Worm (Caenorhabditis elegans) whole organism, young adult: Measurements from ENCODE around the gene nrf-6.

Experiments used
- C17E4.6 ChIP-seq: fragments of 200-800 bp; sonication (Bioruptor generic); IDR thresholded peaks from 2 replicates; pipeline ENCODE4 v1.3.6; 2022; ENCODE audit warnings: missing genetic modification reagents, missing genetic modification characterization, missing compliant biosample characterization
- F33H1.4 ChIP-seq: fragments of 200-800 bp; sonication (Bioruptor generic); IDR thresholded peaks from 2 replicates; pipeline ENCODE4 v1.3.6; 2022; ENCODE audit warnings: missing genetic modification reagents, missing genetic modification characterization, missing compliant biosample characterization
- K11D2.4 ChIP-seq: fragments of 200-800 bp; sonication (Bioruptor generic); IDR thresholded peaks from 2 replicates; pipeline ENCODE4 v1.3.6; 2022; ENCODE audit warnings: missing genetic modification reagents, missing genetic modification characterization, missing compliant biosample characterization
- dpl-1 ChIP-seq: fragments of 150-350 bp; optimal IDR thresholded peaks from 2 replicates; lab custom pipeline; 2014; ENCODE audit warnings: missing biosample characterization, missing genetic modification reagents, missing genetic modification characterization
- gei-17 ChIP-seq: fragments of 200-800 bp; sonication (Bioruptor generic); optimal IDR thresholded peaks from 2 replicates; lab custom pipeline; 2018; ENCODE audit warnings: mild to moderate bottlenecking, missing genetic modification characterization, missing compliant biosample characterization
- hlh-12 ChIP-seq: sonication (generic microtip); optimal IDR thresholded peaks from 2 replicates; lab custom pipeline; 2016; ENCODE audit warnings: missing genetic modification characterization, missing compliant biosample characterization
- lin-40 ChIP-seq: sonication (generic microtip); optimal IDR thresholded peaks from 2 replicates; lab custom pipeline; 2016; ENCODE audit warnings: missing genetic modification characterization, mild to moderate bottlenecking, missing compliant biosample characterization, missing genotype, missing genetic modification reagents
- madf-10 ChIP-seq: sonication (generic microtip); optimal IDR thresholded peaks from 2 replicates; lab custom pipeline; 2016; ENCODE audit warnings: mild to moderate bottlenecking, missing genetic modification characterization, missing compliant biosample characterization
- ztf-25 ChIP-seq: fragments of 200-800 bp; sonication (Bioruptor generic); IDR thresholded peaks from 2 replicates; pipeline ENCODE4 v1.3.6; 2022; ENCODE audit warnings: missing genetic modification reagents, missing genetic modification characterization, missing compliant biosample characterization

- TF ChIP-seq hlh-12, result no peak
- no peak for TF ChIP-seq dpl-1 (GFP tag; lab: Kevin White, UChicago)
- TF ChIP-seq C17E4.6 (GFP tag; lab: Robert Waterston, UW), result no peak
- TF ChIP-seq lin-40 (tag; lab: Kevin White, UChicago), result no peak
- TF ChIP-seq K11D2.4, result no peak
- TF ChIP-seq F33H1.4, result no peak
- no peak for TF ChIP-seq ztf-25 (GFP tag; lab: Robert Waterston, UW)
- no peak for TF ChIP-seq madf-10 (tag; lab: Kevin White, UChicago)
- no peak for TF ChIP-seq gei-17 (GFP tag; lab: Kevin White, UChicago)
Observed at ce11 chrII:8035667-8036066, 3.2 kb upstream of the nrf-6 start, which contains the start of gene sap-49.
